Worm (Caenorhabditis elegans) whole organism, L2 larva: Measurements from ENCODE around the gene srx-128.

ENCODE experiments used
- ama-1 ChIP-seq: fragments of 150-350 bp; optimal IDR thresholded peaks from 2 replicates; lab custom pipeline; 2018; ENCODE audit warnings: inconsistent platforms
- ceh-16 ChIP-seq: fragments of 150-350 bp; optimal IDR thresholded peaks from 2 replicates; lab custom pipeline; 2014; ENCODE audit warnings: missing biosample characterization, missing genetic modification characterization
- elt-1 ChIP-seq: fragments of 150-350 bp; optimal IDR thresholded peaks from 2 replicates; lab custom pipeline; 2014; ENCODE audit warnings: missing biosample characterization, missing genetic modification characterization
- lsy-2 ChIP-seq, 2 experiments: fragments of 150-350 bp in 1 of 2; sonication (generic microtip) in 1 of 2; optimal IDR thresholded peaks; 2 replicates each; lab custom pipeline; 2014 to 2017; ENCODE audit warnings: missing biosample characterization in 2 of 2, missing genetic modification characterization in 2 of 2
- skn-1 ChIP-seq: sonication (generic microtip); optimal IDR thresholded peaks from 2 replicates; lab custom pipeline; 2017; ENCODE audit warnings: missing biosample characterization, missing genetic modification characterization
- ztf-11 ChIP-seq: sonication (generic microtip); optimal IDR thresholded peaks from 2 replicates; lab custom pipeline; 2017; ENCODE audit warnings: missing biosample characterization, missing genetic modification characterization

DNA sequence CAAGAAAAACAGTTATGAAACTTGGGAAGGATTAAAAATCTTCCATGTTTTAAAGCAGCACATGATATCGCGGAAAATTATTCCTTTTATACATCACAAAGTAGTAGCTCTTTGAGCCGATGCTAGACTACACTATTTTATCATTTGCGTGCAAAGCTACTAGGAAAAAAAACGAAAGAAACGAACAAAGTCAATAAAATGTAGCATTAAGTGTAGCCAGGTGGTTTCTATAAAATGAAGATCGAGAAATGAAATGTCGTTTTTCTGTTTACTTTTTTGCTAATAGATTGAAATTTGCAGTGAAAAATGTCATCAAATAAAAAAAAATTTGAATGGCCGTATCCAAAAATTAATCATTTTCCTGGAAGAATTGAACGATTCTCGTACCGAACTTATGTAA, 35.6 kb downstream of the srx-128 start, which contains the start of gene cpt-5:
- TF ChIP-seq ama-1 (lab: Kevin White, UChicago) (no peak), ztf-11 (tag; lab: Kevin White, UChicago) (no peak), ceh-16 (tag; lab: Kevin White, UChicago) (no peak), skn-1 (tag; lab: Kevin White, UChicago) (no peak), elt-1 (tag; lab: Kevin White, UChicago) (no peak), lsy-2 (tag; optimal IDR thresholded peaks at IDR 0.05; lab: Kevin White, UChicago) (no peak)
